Fruit fly (Drosophila melanogaster): ENCODE results near the gene Blos3.

DNA sequence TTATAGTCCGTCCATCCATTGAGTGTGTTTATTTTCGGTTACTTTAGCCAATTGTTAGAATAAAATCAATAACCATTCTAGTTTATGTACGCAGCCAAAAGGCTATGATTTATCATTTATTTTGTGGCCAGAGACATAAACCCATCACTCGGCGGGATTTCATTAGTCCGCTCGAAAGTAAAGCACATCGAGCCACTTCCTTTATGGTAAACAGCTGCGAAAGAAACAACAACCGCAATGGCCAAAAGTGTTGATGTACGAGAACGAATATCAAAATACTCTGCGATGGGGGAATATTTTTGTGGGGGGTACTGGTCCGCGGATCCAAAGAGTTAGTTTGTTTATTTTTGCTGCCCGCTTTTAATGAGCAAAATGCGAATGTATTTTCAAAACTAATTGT is 11.6 kb downstream of the Blos3 start:
- TF ChIP-seq Sin3A (optimal IDR thresholded peaks at IDR 0.05) (no peak), Myc (optimal IDR thresholded peaks at IDR 0.05) (no peak), h (optimal IDR thresholded peaks at IDR 0.05) (no peak), psq (optimal IDR thresholded peaks at IDR 0.05) (no peak), ttk (optimal IDR thresholded peaks at IDR 0.05) (no peak), insv (optimal IDR thresholded peaks at IDR 0.05) (no peak)

Data from Kc167 (cell line).